Worm (Caenorhabditis elegans) whole organism, L3 larva: ENCODE measurements around the gene znf-474.

ENCODE experiments used
- ZK546.5 ChIP-seq: sonication (generic microtip); optimal IDR thresholded peaks from 2 replicates; lab custom pipeline; 2017; ENCODE audit warnings: missing biosample characterization, missing genetic modification characterization
- aly-2 ChIP-seq: fragments of 150-350 bp; optimal IDR thresholded peaks from 2 replicates; lab custom pipeline; 2014; ENCODE audit warnings: missing biosample characterization, missing genetic modification characterization
- ama-1 ChIP-seq: fragments of 150-350 bp; optimal IDR thresholded peaks from 2 replicates; lab custom pipeline; 2018
- ceh-28 ChIP-seq: fragments of 150-350 bp; optimal IDR thresholded peaks from 2 replicates; lab custom pipeline; 2014; ENCODE audit warnings: missing biosample characterization, missing genetic modification reagents, missing genetic modification characterization
- ceh-82 ChIP-seq: fragments of 150-350 bp; optimal IDR thresholded peaks from 2 replicates; lab custom pipeline; 2014; ENCODE audit warnings: missing biosample characterization, missing genetic modification characterization
- ceh-9 ChIP-seq: sonication (generic microtip); optimal IDR thresholded peaks from 2 replicates; lab custom pipeline; 2018; ENCODE audit warnings: missing biosample characterization, missing genetic modification characterization
- daf-12 ChIP-seq: fragments of 150-350 bp; optimal IDR thresholded peaks from 2 replicates; lab custom pipeline; 2014; ENCODE audit warnings: missing biosample characterization, missing genetic modification reagents, missing genetic modification characterization
- egl-5 ChIP-seq: fragments of 150-350 bp; optimal IDR thresholded peaks from 2 replicates; lab custom pipeline; 2017; ENCODE audit warnings: missing biosample characterization, missing genetic modification reagents, missing genetic modification characterization, inconsistent platforms
- elt-1 ChIP-seq: fragments of 150-350 bp; optimal IDR thresholded peaks from 2 replicates; lab custom pipeline; 2014; ENCODE audit warnings: missing biosample characterization, missing genetic modification characterization
- elt-2 ChIP-seq: sonication (generic microtip); optimal IDR thresholded peaks from 2 replicates; lab custom pipeline; 2016; ENCODE audit warnings: missing genetic modification reagents, mild to moderate bottlenecking, missing genetic modification characterization, missing compliant biosample characterization
- elt-3 ChIP-seq, 3 experiments: fragments of 150-350 bp in 1 of 3; sonication (generic microtip) in 2 of 3; optimal IDR thresholded peaks; 2 replicates in 2 of 3; 4 replicates in 1 of 3; lab custom pipeline; 2014 to 2017; ENCODE audit warnings: missing biosample characterization in 3 of 3, missing genetic modification characterization in 3 of 3
- fkh-2 ChIP-seq: fragments of 150-350 bp; optimal IDR thresholded peaks from 2 replicates; lab custom pipeline; 2014; ENCODE audit warnings: missing biosample characterization, missing genetic modification reagents, missing genetic modification characterization
- fos-1 ChIP-seq: fragments of 150-350 bp; optimal IDR thresholded peaks from 2 replicates; lab custom pipeline; 2014; ENCODE audit warnings: missing biosample characterization, missing genetic modification characterization
- hmg-11 ChIP-seq: sonication (generic microtip); optimal IDR thresholded peaks from 2 replicates; lab custom pipeline; 2016; ENCODE audit warnings: missing genetic modification characterization, missing compliant biosample characterization
- jun-1 ChIP-seq: fragments of 150-350 bp; optimal IDR thresholded peaks from 2 replicates; lab custom pipeline; 2014; ENCODE audit warnings: missing biosample characterization, missing genetic modification reagents, missing genetic modification characterization
- lin-15B ChIP-seq: fragments of 150-350 bp; optimal IDR thresholded peaks from 2 replicates; lab custom pipeline; 2014; ENCODE audit warnings: missing biosample characterization, missing genetic modification characterization
- lin-39 ChIP-seq: fragments of 150-350 bp; optimal IDR thresholded peaks from 2 replicates; lab custom pipeline; 2018; ENCODE audit warnings: missing biosample characterization, missing genetic modification reagents, missing genetic modification characterization
- lsy-12 ChIP-seq: sonication (generic microtip); optimal IDR thresholded peaks from 2 replicates; lab custom pipeline; 2016; ENCODE audit warnings: mild to moderate bottlenecking, missing genetic modification characterization, missing compliant biosample characterization
- mdl-1 ChIP-seq: fragments of 150-350 bp; optimal IDR thresholded peaks from 2 replicates; lab custom pipeline; 2014; ENCODE audit warnings: missing biosample characterization, missing genetic modification characterization
- nfya-1 ChIP-seq: sonication (generic microtip); optimal IDR thresholded peaks from 2 replicates; lab custom pipeline; 2017; ENCODE audit warnings: missing genetic modification characterization, mild to moderate bottlenecking, missing compliant biosample characterization, antibody characterized with exemption, moderate library complexity; ENCODE audit not compliant: insufficient read depth
- nhr-11 ChIP-seq: fragments of 150-350 bp; optimal IDR thresholded peaks from 2 replicates; lab custom pipeline; 2014; ENCODE audit warnings: missing biosample characterization, missing genetic modification characterization
- nhr-12 ChIP-seq: fragments of 150-350 bp; optimal IDR thresholded peaks from 2 replicates; lab custom pipeline; 2014; ENCODE audit warnings: missing biosample characterization, missing genetic modification characterization
- nhr-23 ChIP-seq: fragments of 150-350 bp; optimal IDR thresholded peaks from 2 replicates; lab custom pipeline; 2014; ENCODE audit warnings: missing biosample characterization, missing genetic modification reagents, missing genetic modification characterization
- nhr-237 ChIP-seq: fragments of 150-350 bp; optimal IDR thresholded peaks from 2 replicates; lab custom pipeline; 2014; ENCODE audit warnings: missing biosample characterization, missing genetic modification characterization
- nhr-25 ChIP-seq: sonication (generic microtip); optimal IDR thresholded peaks from 2 replicates; lab custom pipeline; 2017; ENCODE audit warnings: missing biosample characterization, missing genetic modification characterization
- nhr-28 ChIP-seq: fragments of 150-350 bp; optimal IDR thresholded peaks from 2 replicates; lab custom pipeline; 2014; ENCODE audit warnings: missing biosample characterization, missing genetic modification characterization
- nhr-43 ChIP-seq: sonication (generic microtip); optimal IDR thresholded peaks from 2 replicates; lab custom pipeline; 2016; ENCODE audit warnings: mild to moderate bottlenecking, missing genetic modification characterization, missing compliant biosample characterization; ENCODE audit not compliant: poor library complexity, severe bottlenecking
- nhr-77 ChIP-seq: fragments of 150-350 bp; optimal IDR thresholded peaks from 2 replicates; lab custom pipeline; 2014; ENCODE audit warnings: missing biosample characterization, missing genetic modification characterization
- pha-4 ChIP-seq: fragments of 150-350 bp; optimal IDR thresholded peaks from 2 replicates; lab custom pipeline; 2014; ENCODE audit warnings: missing biosample characterization, missing genetic modification reagents, missing genetic modification characterization
- pqm-1 ChIP-seq: fragments of 150-350 bp; optimal IDR thresholded peaks from 2 replicates; lab custom pipeline; 2017; ENCODE audit warnings: missing biosample characterization, missing genetic modification characterization, inconsistent platforms
- sea-2 ChIP-seq: fragments of 150-350 bp; sonication (generic microtip); optimal IDR thresholded peaks from 4 replicates; lab custom pipeline; 2014; ENCODE audit warnings: missing biosample characterization, missing genetic modification reagents, missing genetic modification characterization
- skn-1 ChIP-seq: fragments of 150-350 bp; optimal IDR thresholded peaks from 2 replicates; lab custom pipeline; 2014; ENCODE audit warnings: missing biosample characterization, missing genetic modification characterization
- snpc-4 ChIP-seq: fragments of 150-350 bp; optimal IDR thresholded peaks from 2 replicates; lab custom pipeline; 2014; ENCODE audit warnings: missing biosample characterization, missing genetic modification characterization
- tbx-2 ChIP-seq: sonication (generic microtip); optimal IDR thresholded peaks from 2 replicates; lab custom pipeline; 2016; ENCODE audit warnings: mild to moderate bottlenecking, missing genetic modification characterization, missing compliant biosample characterization
- unc-62 ChIP-seq: fragments of 150-350 bp; sonication (generic microtip); optimal IDR thresholded peaks from 4 replicates; lab custom pipeline; 2014; ENCODE audit warnings: missing biosample characterization, missing genetic modification reagents, missing genetic modification characterization
- ztf-4 ChIP-seq: fragments of 150-350 bp; optimal IDR thresholded peaks from 2 replicates; lab custom pipeline; 2014; ENCODE audit warnings: missing biosample characterization, missing genetic modification characterization

znf-474 gene

ce11 chrX:12175667-12176278 is 26.0 kb downstream of the znf-474 start:
- TF ChIP-seq nhr-23 (tag; lab: Kevin White, UChicago) (peak; percentile 47), daf-12 (no peak), nhr-43 (tag; lab: Kevin White, UChicago) (peak; percentile 56), elt-2 (tag; lab: Kevin White, UChicago) (no peak), elt-3 (tag; optimal IDR thresholded peaks at IDR 0.05; lab: Kevin White, UChicago) (no peak)

ce11 chrX:12176394-12176793 is 26.7 kb downstream of the znf-474 start:
- no peak for TF ChIP-seq elt-1 (tag; lab: Kevin White, UChicago)
- no peak for TF ChIP-seq fos-1 (tag; lab: Kevin White, UChicago)
- TF ChIP-seq nfya-1 = no peak
- TF ChIP-seq nhr-28 (tag; lab: Kevin White, UChicago) = no peak
- no peak for TF ChIP-seq ama-1 (lab: Kevin White, UChicago)
- no peak for TF ChIP-seq ceh-82
- no peak for TF ChIP-seq elt-3 (tag; optimal IDR thresholded peaks at IDR 0.05; lab: Kevin White, UChicago)
- TF ChIP-seq nhr-12 (tag; lab: Kevin White, UChicago) = no peak
- TF ChIP-seq elt-2 (tag; lab: Kevin White, UChicago) = no peak
- TF ChIP-seq ztf-4 = no peak
- no peak for TF ChIP-seq mdl-1 (tag; lab: Kevin White, UChicago)
- TF ChIP-seq nhr-43 (tag; lab: Kevin White, UChicago) = peak; percentile 73
- TF ChIP-seq sea-2 = no peak
- TF ChIP-seq nhr-77 (tag; lab: Kevin White, UChicago) = no peak
- TF ChIP-seq nhr-23 (tag; lab: Kevin White, UChicago) = peak; percentile 49
- no peak for TF ChIP-seq nhr-237 (tag; lab: Kevin White, UChicago)
- no peak for TF ChIP-seq ceh-9 (tag; lab: Kevin White, UChicago)
- TF ChIP-seq aly-2 (tag; lab: Kevin White, UChicago) = no peak
- TF ChIP-seq daf-12 = no peak
- no peak for TF ChIP-seq jun-1 (tag; lab: Kevin White, UChicago)
- TF ChIP-seq skn-1 (tag; lab: Kevin White, UChicago) = no peak
- TF ChIP-seq fkh-2 (tag; lab: Kevin White, UChicago) = no peak
- TF ChIP-seq unc-62 = no peak
- TF ChIP-seq lin-15B (tag; lab: Kevin White, UChicago) = no peak
- TF ChIP-seq lin-39 (tag; lab: Kevin White, UChicago) = peak; percentile 3
- TF ChIP-seq egl-5 (tag; lab: Kevin White, UChicago) = peak; percentile 0
- TF ChIP-seq ZK546.5 (tag; lab: Kevin White, UChicago) = no peak
- TF ChIP-seq pqm-1 (tag; lab: Kevin White, UChicago) = no peak
- no peak for TF ChIP-seq ceh-28 (tag; lab: Kevin White, UChicago)

ce11 chrX:12176873-12177293 is 27.2 kb downstream of the znf-474 start:
- TF ChIP-seq ceh-82 (no peak), nhr-11 (tag; lab: Kevin White, UChicago) (no peak), lsy-12 (tag; lab: Kevin White, UChicago) (no peak), pha-4 (tag; lab: Kevin White, UChicago) (no peak), fos-1 (tag; lab: Kevin White, UChicago) (no peak), nhr-23 (tag; lab: Kevin White, UChicago) (peak; percentile 53), nhr-28 (tag; lab: Kevin White, UChicago) (no peak), nhr-237 (tag; lab: Kevin White, UChicago) (no peak), nhr-25 (peak; percentile 74), nhr-12 (tag; lab: Kevin White, UChicago) (no peak), elt-2 (tag; lab: Kevin White, UChicago) (peak; percentile 22), ceh-9 (tag; lab: Kevin White, UChicago) (no peak), tbx-2 (tag; lab: Kevin White, UChicago) (no peak)

ce11 chrX:12177521-12177920 is 27.8 kb downstream of the znf-474 start:
- peak; percentile 0 for TF ChIP-seq hmg-11 (tag; lab: Kevin White, UChicago)
- TF ChIP-seq sea-2 = no peak
- peak; percentile 15 for TF ChIP-seq lin-39 (tag; lab: Kevin White, UChicago)
- no peak for TF ChIP-seq lsy-12 (tag; lab: Kevin White, UChicago)
- TF ChIP-seq tbx-2 (tag; lab: Kevin White, UChicago) = no peak
- peak; percentile 49 for TF ChIP-seq nfya-1
- no peak for TF ChIP-seq nhr-23 (tag; lab: Kevin White, UChicago)
- TF ChIP-seq snpc-4 (tag; lab: Kevin White, UChicago) = no peak
- no peak for TF ChIP-seq ceh-28 (tag; lab: Kevin White, UChicago)
- no peak for TF ChIP-seq unc-62
- peak; percentile 67 for TF ChIP-seq elt-1 (tag; lab: Kevin White, UChicago)
